Worm (Caenorhabditis elegans) whole organism, late embryonic: Measurements from ENCODE around the gene C17C3.5.

Experiments used
- C08G9.2 ChIP-seq: sonication (generic microtip); optimal IDR thresholded peaks from 2 replicates; lab custom pipeline; 2016; ENCODE audit warnings: mild to moderate bottlenecking, missing genetic modification characterization, moderate library complexity, missing compliant biosample characterization
- C38D4.7 ChIP-seq: fragments of 200-800 bp; sonication (Bioruptor generic); optimal IDR thresholded peaks from 2 replicates; lab custom pipeline; 2018; ENCODE audit warnings: mild to moderate bottlenecking, missing genetic modification characterization, moderate library complexity, missing compliant biosample characterization
- F13H6.1 ChIP-seq: sonication (generic microtip); optimal IDR thresholded peaks from 2 replicates; lab custom pipeline; 2016; ENCODE audit warnings: missing genetic modification characterization, missing compliant biosample characterization
- K09A11.1 ChIP-seq: sonication (generic microtip); optimal IDR thresholded peaks from 2 replicates; lab custom pipeline; 2017; ENCODE audit warnings: antibody characterized with exemption, mild to moderate bottlenecking, missing genetic modification characterization, missing compliant biosample characterization; ENCODE audit not compliant: insufficient read depth
- T23F11.4 ChIP-seq: fragments of 200-800 bp; sonication (Bioruptor generic); optimal IDR thresholded peaks from 2 replicates; lab custom pipeline; 2018; ENCODE audit warnings: mild to moderate bottlenecking, missing genetic modification characterization, missing compliant biosample characterization
- Y22D7AL.16 ChIP-seq: sonication (generic microtip); optimal IDR thresholded peaks from 2 replicates; lab custom pipeline; 2016; ENCODE audit warnings: missing genetic modification characterization, missing compliant biosample characterization
- ceh-14 ChIP-seq: sonication (generic microtip); optimal IDR thresholded peaks from 2 replicates; lab custom pipeline; 2016; ENCODE audit warnings: missing genotype, missing genetic modification characterization, missing compliant biosample characterization
- ceh-18 ChIP-seq: sonication (generic microtip); optimal IDR thresholded peaks from 2 replicates; lab custom pipeline; 2016; ENCODE audit warnings: missing genetic modification characterization, missing compliant biosample characterization
- ceh-24 ChIP-seq: sonication (generic microtip); optimal IDR thresholded peaks from 2 replicates; lab custom pipeline; 2016; ENCODE audit warnings: mild to moderate bottlenecking, missing genetic modification characterization, missing compliant biosample characterization
- ceh-30 ChIP-seq: fragments of 150-350 bp; optimal IDR thresholded peaks from 2 replicates; lab custom pipeline; 2014; ENCODE audit warnings: missing biosample characterization, missing genetic modification characterization
- ceh-31 ChIP-seq: sonication (generic microtip); optimal IDR thresholded peaks from 2 replicates; lab custom pipeline; 2016; ENCODE audit warnings: missing genetic modification characterization, missing compliant biosample characterization
- ceh-34 ChIP-seq: sonication (generic microtip); optimal IDR thresholded peaks from 2 replicates; lab custom pipeline; 2016; ENCODE audit warnings: mild to moderate bottlenecking, missing genetic modification characterization, missing compliant biosample characterization
- elt-2 ChIP-seq: sonication (generic microtip); optimal IDR thresholded peaks from 2 replicates; lab custom pipeline; 2016; ENCODE audit warnings: missing genetic modification reagents, missing genetic modification characterization, missing compliant biosample characterization
- elt-4 ChIP-seq: sonication (generic microtip); optimal IDR thresholded peaks from 2 replicates; lab custom pipeline; 2016; ENCODE audit warnings: missing genetic modification characterization, missing compliant biosample characterization
- ets-4 ChIP-seq: sonication (generic microtip); optimal IDR thresholded peaks from 2 replicates; lab custom pipeline; 2016; ENCODE audit warnings: missing genetic modification characterization, missing compliant biosample characterization
- fax-1 ChIP-seq: sonication (generic microtip); optimal IDR thresholded peaks from 2 replicates; lab custom pipeline; 2016; ENCODE audit warnings: missing genotype, missing genetic modification characterization, missing compliant biosample characterization
- fkh-10 ChIP-seq: fragments of 150-350 bp; optimal IDR thresholded peaks from 2 replicates; lab custom pipeline; 2014; ENCODE audit warnings: missing biosample characterization, missing genetic modification reagents, missing genetic modification characterization
- gmeb-2 ChIP-seq: sonication (generic microtip); optimal IDR thresholded peaks from 2 replicates; lab custom pipeline; 2016; ENCODE audit warnings: missing genetic modification characterization, inconsistent platforms, missing compliant biosample characterization
- hlh-15 ChIP-seq: sonication (generic microtip); optimal IDR thresholded peaks from 2 replicates; lab custom pipeline; 2016; ENCODE audit warnings: missing genetic modification characterization, missing compliant biosample characterization
- hlh-30 ChIP-seq: sonication (generic microtip); optimal IDR thresholded peaks from 2 replicates; lab custom pipeline; 2017; ENCODE audit warnings: antibody characterized with exemption, missing genetic modification characterization, missing compliant biosample characterization; ENCODE audit not compliant: insufficient read depth
- hlh-6 ChIP-seq: sonication (generic microtip); optimal IDR thresholded peaks from 2 replicates; lab custom pipeline; 2016; ENCODE audit warnings: missing genotype, missing genetic modification characterization, missing compliant biosample characterization
- lim-6 ChIP-seq: sonication (generic microtip); optimal IDR thresholded peaks from 2 replicates; lab custom pipeline; 2016; ENCODE audit warnings: missing genetic modification characterization, missing compliant biosample characterization
- lin-11 ChIP-seq: fragments of 200-800 bp; sonication (Bioruptor generic); optimal IDR thresholded peaks from 2 replicates; lab custom pipeline; 2018; ENCODE audit warnings: mild to moderate bottlenecking, missing genetic modification characterization, missing compliant biosample characterization
- mec-3 ChIP-seq: sonication (generic microtip); optimal IDR thresholded peaks from 2 replicates; lab custom pipeline; 2016; ENCODE audit warnings: borderline replicate concordance, missing genetic modification characterization, missing compliant biosample characterization
- nfya-1 ChIP-seq: sonication (generic microtip); optimal IDR thresholded peaks from 2 replicates; lab custom pipeline; 2017; ENCODE audit warnings: missing genetic modification characterization, mild to moderate bottlenecking, missing compliant biosample characterization, antibody characterized with exemption, moderate library complexity
- nhr-11 ChIP-seq: fragments of 150-350 bp; optimal IDR thresholded peaks from 2 replicates; lab custom pipeline; 2014; ENCODE audit warnings: missing biosample characterization, missing genetic modification characterization
- npax-4 ChIP-seq: sonication (generic microtip); optimal IDR thresholded peaks from 2 replicates; lab custom pipeline; 2016; ENCODE audit warnings: missing genetic modification characterization, missing compliant biosample characterization
- pag-3 ChIP-seq: sonication (generic microtip); optimal IDR thresholded peaks from 2 replicates; lab custom pipeline; 2016; ENCODE audit warnings: missing compliant biosample characterization, missing genetic modification characterization, borderline replicate concordance
- pha-4 ChIP-seq: fragments of 150-350 bp; optimal IDR thresholded peaks from 2 replicates; lab custom pipeline; 2018; ENCODE audit warnings: missing biosample characterization, missing genetic modification reagents, missing genetic modification characterization
- pros-1 ChIP-seq: fragments of 150-350 bp; optimal IDR thresholded peaks from 2 replicates; lab custom pipeline; 2014; ENCODE audit warnings: missing biosample characterization, missing genetic modification reagents, missing genetic modification characterization
- ref-2 ChIP-seq: sonication (generic microtip); optimal IDR thresholded peaks from 2 replicates; lab custom pipeline; 2016; ENCODE audit warnings: missing genetic modification characterization, missing compliant biosample characterization
- sox-2 ChIP-seq: fragments of 200-800 bp; sonication (Bioruptor generic); IDR thresholded peaks from 2 replicates; pipeline ENCODE4 v1.3.6; 2022; ENCODE audit warnings: missing genetic modification reagents, missing genetic modification characterization, missing compliant biosample characterization
- sox-4 ChIP-seq: sonication (generic microtip); optimal IDR thresholded peaks from 2 replicates; lab custom pipeline; 2017; ENCODE audit warnings: mild to moderate bottlenecking, missing genetic modification characterization, inconsistent platforms, missing compliant biosample characterization
- tbx-7 ChIP-seq: sonication (generic microtip); optimal IDR thresholded peaks from 2 replicates; lab custom pipeline; 2016; ENCODE audit warnings: missing genotype, missing genetic modification characterization, missing compliant biosample characterization
- unc-3 ChIP-seq, 2 experiments: fragments of 200-800 bp in 1 of 2; sonication (Bioruptor generic) in 1 of 2; sonication (generic microtip) in 1 of 2; conservative IDR thresholded peaks in 1 of 2; optimal IDR thresholded peaks in 1 of 2; 2 replicates each; pipeline versions ENCODE4 v1.3.6 to Lab custom; 2016 to 2022; ENCODE audit warnings: missing compliant biosample characterization in 2 of 2, missing genetic modification characterization in 2 of 2, missing genetic modification reagents in 1 of 2
- unc-42 ChIP-seq: sonication (generic microtip); optimal IDR thresholded peaks from 2 replicates; lab custom pipeline; 2016; ENCODE audit warnings: missing genotype, missing genetic modification characterization, missing compliant biosample characterization
- unc-86 ChIP-seq: sonication (generic microtip); optimal IDR thresholded peaks from 2 replicates; lab custom pipeline; 2016; ENCODE audit warnings: missing genetic modification characterization, missing compliant biosample characterization
- ztf-16 ChIP-seq: sonication (generic microtip); optimal IDR thresholded peaks from 2 replicates; lab custom pipeline; 2017; ENCODE audit warnings: missing genetic modification characterization, missing compliant biosample characterization

The C17C3.5 gene

ce11 chrII:5547442-5547894 lies 4.1 kb upstream of the C17C3.5 start, which contains the start of gene acdh-2:
acdh-2 (minus strand) TSS chrII:5547492.
- TF ChIP-seq sox-4 (tag; lab: Kevin White, UChicago) (no peak), Y22D7AL.16 (no peak), elt-2 (no peak), ref-2 (no peak), ceh-24 (tag; lab: Kevin White, UChicago) (no peak), unc-3 (GFP tag; conservative IDR thresholded peaks at IDR 0.05; lab: Robert Waterston, UW) (no peak), unc-3 (tag; optimal IDR thresholded peaks at IDR 0.05; lab: Kevin White, UChicago) (no peak), C38D4.7 (GFP tag; lab: Kevin White, UChicago) (no peak), tbx-7 (tag; lab: Kevin White, UChicago) (no peak), F13H6.1 (tag; lab: Kevin White, UChicago) (no peak), elt-4 (tag; lab: Kevin White, UChicago) (no peak), sox-2 (GFP tag; lab: Robert Waterston, UW) (no peak), fkh-10 (no peak)

DNA sequence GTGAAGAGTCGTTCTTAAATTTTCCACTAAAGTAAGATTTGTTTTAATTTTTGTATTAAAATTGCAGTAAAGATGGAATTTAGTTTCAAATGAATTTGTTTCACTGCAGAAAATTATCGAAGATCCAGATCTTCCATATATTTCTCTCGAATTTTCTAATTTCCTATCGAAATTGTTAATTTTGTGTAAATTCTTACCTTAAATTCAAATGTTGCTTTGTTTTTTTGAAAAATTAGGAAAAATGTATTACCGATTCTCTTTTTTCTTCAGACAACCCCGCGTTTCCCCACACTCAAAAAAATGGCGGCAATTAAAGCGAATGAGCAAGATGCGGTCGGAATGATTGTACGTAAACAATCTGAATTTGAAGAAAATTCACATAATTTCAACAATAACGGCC lies 1.9 kb upstream of the C17C3.5 start, which contains the start of gene C17C3.6:
Gene C17C3.6 (plus strand): TSS at position 301 of the 400 bp plus-strand sequence.
- no peak for TF ChIP-seq C08G9.2 (tag; lab: Kevin White, UChicago)
- no peak for TF ChIP-seq T23F11.4 (GFP tag; lab: Kevin White, UChicago)
- TF ChIP-seq unc-86 (tag; lab: Kevin White, UChicago), result no peak
- no peak for TF ChIP-seq pha-4
- no peak for TF ChIP-seq unc-42 (tag; lab: Kevin White, UChicago)
- no peak for TF ChIP-seq ceh-18 (tag; lab: Kevin White, UChicago)
- no peak for TF ChIP-seq npax-4 (tag; lab: Kevin White, UChicago)
- TF ChIP-seq K09A11.1 (tag; lab: Kevin White, UChicago), result no peak
- TF ChIP-seq hlh-30 (tag; lab: Kevin White, UChicago), result no peak
- TF ChIP-seq elt-4 (tag; lab: Kevin White, UChicago), result no peak
- no peak for TF ChIP-seq Y22D7AL.16
- no peak for TF ChIP-seq ztf-16 (tag; lab: Kevin White, UChicago)
- TF ChIP-seq fkh-10, result no peak
- no peak for TF ChIP-seq nfya-1 (tag; lab: Kevin White, UChicago)
- TF ChIP-seq ceh-34, result no peak
- TF ChIP-seq C38D4.7 (GFP tag; lab: Kevin White, UChicago), result no peak
- TF ChIP-seq sox-4 (tag; lab: Kevin White, UChicago), result no peak
- TF ChIP-seq ceh-14 (tag; lab: Kevin White, UChicago), result no peak

ce11 chrII:5553531-5553930 lies 1.9 kb downstream of the C17C3.5 start:
- TF ChIP-seq gmeb-2 (tag; lab: Kevin White, UChicago) (no peak), lim-6 (tag; lab: Kevin White, UChicago) (no peak), pros-1 (tag; lab: Kevin White, UChicago) (no peak), hlh-6 (no peak), pag-3 (no peak), fax-1 (no peak), T23F11.4 (GFP tag; lab: Kevin White, UChicago) (no peak), elt-2 (no peak), unc-3 (GFP tag; conservative IDR thresholded peaks at IDR 0.05; lab: Robert Waterston, UW) (no peak), unc-3 (tag; optimal IDR thresholded peaks at IDR 0.05; lab: Kevin White, UChicago) (no peak), ets-4 (tag; lab: Kevin White, UChicago) (no peak), tbx-7 (tag; lab: Kevin White, UChicago) (no peak), ceh-31 (no peak), ceh-30 (no peak), lin-11 (tag; lab: Kevin White, UChicago) (no peak), mec-3 (tag; lab: Kevin White, UChicago) (no peak), hlh-15 (tag; lab: Kevin White, UChicago) (no peak), unc-42 (tag; lab: Kevin White, UChicago) (no peak), nhr-11 (tag; lab: Kevin White, UChicago) (no peak)
- TF ChIP-seq, all 69 proteins: peak for 0
